Worm (Caenorhabditis elegans) whole organism, L2 larva: ENCODE data around the gene rle-1.

Source experiments
- F13H6.1 ChIP-seq: sonication (generic microtip); optimal IDR thresholded peaks from 2 replicates; lab custom pipeline; 2016; ENCODE audit warnings: missing genetic modification characterization, missing compliant biosample characterization
- R02D3.7 ChIP-seq: fragments of 150-350 bp; optimal IDR thresholded peaks from 2 replicates; lab custom pipeline; 2014; ENCODE audit warnings: missing biosample characterization, missing genetic modification characterization
- Y55F3AM.14 ChIP-seq: fragments of 200-800 bp; sonication (Bioruptor generic); optimal IDR thresholded peaks from 2 replicates; lab custom pipeline; 2018; ENCODE audit warnings: mild to moderate bottlenecking, missing genetic modification characterization, missing compliant biosample characterization
- ZK546.5 ChIP-seq: sonication (generic microtip); optimal IDR thresholded peaks from 2 replicates; lab custom pipeline; 2017; ENCODE audit warnings: missing biosample characterization, missing genetic modification characterization
- alr-1 ChIP-seq: fragments of 150-350 bp; optimal IDR thresholded peaks from 2 replicates; lab custom pipeline; 2014; ENCODE audit warnings: missing biosample characterization, missing genetic modification characterization
- aly-2 ChIP-seq: fragments of 150-350 bp; optimal IDR thresholded peaks from 2 replicates; lab custom pipeline; 2014; ENCODE audit warnings: missing biosample characterization, missing genetic modification characterization
- ceh-16 ChIP-seq: fragments of 150-350 bp; optimal IDR thresholded peaks from 2 replicates; lab custom pipeline; 2014; ENCODE audit warnings: missing biosample characterization, missing genetic modification characterization
- ceh-82 ChIP-seq: fragments of 150-350 bp; optimal IDR thresholded peaks from 2 replicates; lab custom pipeline; 2014; ENCODE audit warnings: missing biosample characterization, missing genetic modification characterization
- dmd-4 ChIP-seq: sonication (generic microtip); optimal IDR thresholded peaks from 2 replicates; lab custom pipeline; 2017; ENCODE audit warnings: missing biosample characterization, missing genetic modification characterization
- elt-1 ChIP-seq: fragments of 150-350 bp; optimal IDR thresholded peaks from 2 replicates; lab custom pipeline; 2014; ENCODE audit warnings: missing biosample characterization, missing genetic modification characterization
- elt-3 ChIP-seq: sonication (generic microtip); optimal IDR thresholded peaks from 2 replicates; lab custom pipeline; 2017; ENCODE audit warnings: missing biosample characterization, missing genetic modification characterization
- fos-1 ChIP-seq: fragments of 150-350 bp; optimal IDR thresholded peaks from 2 replicates; lab custom pipeline; 2014; ENCODE audit warnings: missing biosample characterization, missing genetic modification characterization
- lin-39 ChIP-seq: fragments of 150-350 bp; optimal IDR thresholded peaks from 2 replicates; lab custom pipeline; 2014; ENCODE audit warnings: missing biosample characterization, missing genetic modification reagents, missing genetic modification characterization
- mbf-1 ChIP-seq: sonication (generic microtip); optimal IDR thresholded peaks from 2 replicates; lab custom pipeline; 2017; ENCODE audit warnings: missing biosample characterization, missing genetic modification characterization
- mdl-1 ChIP-seq, 2 experiments: fragments of 150-350 bp in 1 of 2; sonication (generic microtip) in 1 of 2; optimal IDR thresholded peaks; 2 replicates each; lab custom pipeline; 2017; ENCODE audit warnings: missing biosample characterization in 2 of 2, missing genetic modification characterization in 2 of 2
- nhr-11 ChIP-seq: fragments of 150-350 bp; optimal IDR thresholded peaks from 2 replicates; lab custom pipeline; 2014; ENCODE audit warnings: missing biosample characterization, missing genetic modification characterization
- nhr-21 ChIP-seq: fragments of 150-350 bp; optimal IDR thresholded peaks from 2 replicates; lab custom pipeline; 2014; ENCODE audit warnings: missing biosample characterization, missing genetic modification characterization
- nhr-23 ChIP-seq: fragments of 150-350 bp; optimal IDR thresholded peaks from 2 replicates; lab custom pipeline; 2014; ENCODE audit warnings: missing biosample characterization, missing genetic modification reagents, missing genetic modification characterization
- nhr-237 ChIP-seq: fragments of 150-350 bp; optimal IDR thresholded peaks from 2 replicates; lab custom pipeline; 2014; ENCODE audit warnings: missing biosample characterization, missing genetic modification characterization
- nhr-25 ChIP-seq: fragments of 150-350 bp; sonication (generic microtip); optimal IDR thresholded peaks from 3 replicates; lab custom pipeline; 2014; ENCODE audit warnings: missing biosample characterization, missing genetic modification characterization
- nhr-6 ChIP-seq: fragments of 150-350 bp; optimal IDR thresholded peaks from 2 replicates; lab custom pipeline; 2014; ENCODE audit warnings: missing biosample characterization, missing genetic modification characterization
- nhr-77 ChIP-seq: fragments of 150-350 bp; optimal IDR thresholded peaks from 2 replicates; lab custom pipeline; 2014; ENCODE audit warnings: missing biosample characterization, missing genetic modification characterization
- sem-4 ChIP-seq: fragments of 150-350 bp; optimal IDR thresholded peaks from 2 replicates; lab custom pipeline; 2014; ENCODE audit warnings: missing biosample characterization, missing genetic modification reagents, missing genetic modification characterization
- skn-1 ChIP-seq: sonication (generic microtip); optimal IDR thresholded peaks from 2 replicates; lab custom pipeline; 2017; ENCODE audit warnings: missing biosample characterization, missing genetic modification characterization
- sma-3 ChIP-seq: sonication (generic microtip); optimal IDR thresholded peaks from 2 replicates; lab custom pipeline; 2016; ENCODE audit warnings: missing genetic modification reagents, missing genetic modification characterization, missing compliant biosample characterization
- sma-9 ChIP-seq, 2 experiments: fragments of 150-350 bp in 1 of 2; sonication (generic microtip) in 1 of 2; optimal IDR thresholded peaks; 2 replicates each; lab custom pipeline; 2014 to 2016; ENCODE audit warnings: missing genetic modification characterization in 2 of 2, mild to moderate bottlenecking in 1 of 2, missing biosample characterization in 1 of 2, missing compliant biosample characterization in 1 of 2, missing genetic modification reagents in 1 of 2, moderate library complexity in 1 of 2
- unc-62 ChIP-seq: fragments of 150-350 bp; optimal IDR thresholded peaks from 2 replicates; lab custom pipeline; 2014; ENCODE audit warnings: missing biosample characterization, missing genetic modification reagents, missing genetic modification characterization
- zag-1 ChIP-seq: fragments of 150-350 bp; optimal IDR thresholded peaks from 2 replicates; lab custom pipeline; 2014; ENCODE audit warnings: missing biosample characterization, missing genetic modification characterization
- ztf-1 ChIP-seq: fragments of 200-800 bp; sonication (Bioruptor generic); conservative IDR thresholded peaks from 2 replicates; pipeline ENCODE4 v1.3.6; 2022; ENCODE audit warnings: missing genetic modification characterization, missing compliant biosample characterization
- ztf-11 ChIP-seq: sonication (generic microtip); optimal IDR thresholded peaks from 2 replicates; lab custom pipeline; 2017; ENCODE audit warnings: missing biosample characterization, missing genetic modification characterization
- ztf-4 ChIP-seq: fragments of 150-350 bp; optimal IDR thresholded peaks from 2 replicates; lab custom pipeline; 2014; ENCODE audit warnings: missing biosample characterization, missing genetic modification characterization

rle-1 gene

ce11 chrIII:10947155-10947554 is 11.1 kb downstream of the rle-1 start, which contains the start of gene strd-1:
TSS of gene strd-1 (plus strand) at chrIII:10947455.
- TF ChIP-seq unc-62 (GFP tag; lab: Kevin White, UChicago) (no peak), mdl-1 (tag; optimal IDR thresholded peaks at IDR 0.05; lab: Kevin White, UChicago) (no peak), ztf-11 (tag; lab: Kevin White, UChicago) (no peak), alr-1 (tag; lab: Kevin White, UChicago) (no peak), nhr-23 (no peak), zag-1 (no peak), ztf-1 (GFP tag; lab: Robert Waterston, UW) (no peak), ceh-16 (tag; lab: Kevin White, UChicago) (no peak), elt-3 (tag; lab: Kevin White, UChicago) (no peak), nhr-77 (no peak), ZK546.5 (tag; lab: Kevin White, UChicago) (no peak), nhr-6 (no peak), nhr-237 (tag; lab: Kevin White, UChicago) (no peak)

ce11 chrIII:10951713-10952112 is 15.7 kb downstream of the rle-1 start:
- no peak for TF ChIP-seq nhr-25
- TF ChIP-seq fos-1 (tag; lab: Kevin White, UChicago) = no peak
- TF ChIP-seq F13H6.1 = no peak
- no peak for TF ChIP-seq alr-1 (tag; lab: Kevin White, UChicago)
- no peak for TF ChIP-seq elt-3 (tag; lab: Kevin White, UChicago)
- no peak for TF ChIP-seq sem-4 (tag; lab: Kevin White, UChicago)

ce11 chrIII:10953160-10953559 is 17.1 kb downstream of the rle-1 start, which contains the start of gene zig-5:
TSS of gene zig-5 (minus strand) at chrIII:10953508.
- no peak for TF ChIP-seq ztf-4 (tag; lab: Kevin White, UChicago)

ce11 chrIII:10957236-10957635 is 21.2 kb downstream of the rle-1 start:
- TF ChIP-seq sma-3 = no peak
- TF ChIP-seq nhr-11 = no peak
- TF ChIP-seq nhr-77 = no peak
- no peak for TF ChIP-seq ztf-11 (tag; lab: Kevin White, UChicago)
- no peak for TF ChIP-seq ceh-16 (tag; lab: Kevin White, UChicago)
- TF ChIP-seq mdl-1 (tag; optimal IDR thresholded peaks at IDR 0.05; lab: Kevin White, UChicago) = no peak
- TF ChIP-seq fos-1 (tag; lab: Kevin White, UChicago) = no peak
- no peak for TF ChIP-seq nhr-237 (tag; lab: Kevin White, UChicago)
- TF ChIP-seq aly-2 (tag; lab: Kevin White, UChicago) = no peak
- TF ChIP-seq elt-1 (tag; lab: Kevin White, UChicago) = no peak
- no peak for TF ChIP-seq F13H6.1
- TF ChIP-seq alr-1 (tag; lab: Kevin White, UChicago) = no peak
- TF ChIP-seq sem-4 (tag; lab: Kevin White, UChicago) = no peak
- no peak for TF ChIP-seq ceh-82 (tag; lab: Kevin White, UChicago)
- TF ChIP-seq dmd-4 (tag; lab: Kevin White, UChicago) = no peak
- TF ChIP-seq sma-9 (GFP tag; optimal IDR thresholded peaks at IDR 0.05; lab: Kevin White, UChicago) = no peak
- no peak for TF ChIP-seq sma-9 (tag; optimal IDR thresholded peaks at IDR 0.05; lab: Kevin White, UChicago)
- no peak for TF ChIP-seq Y55F3AM.14 (GFP tag; lab: Kevin White, UChicago)
- no peak for TF ChIP-seq mbf-1

- TF ChIP-seq nhr-25 (no peak), lin-39 (tag; lab: Kevin White, UChicago) (no peak), Y55F3AM.14 (GFP tag; lab: Kevin White, UChicago) (no peak), nhr-237 (tag; lab: Kevin White, UChicago) (no peak), skn-1 (no peak)
- TF ChIP-seq, all 48 proteins: peak for 0
Observed at ce11 chrIII:10957710-10958109, 21.7 kb downstream of the rle-1 start.

- TF ChIP-seq R02D3.7 (no peak), Y55F3AM.14 (GFP tag; lab: Kevin White, UChicago) (no peak), zag-1 (no peak), nhr-21 (no peak), ztf-4 (tag; lab: Kevin White, UChicago) (no peak)
Observed at ce11 chrIII:10960387-10960786, 24.3 kb downstream of the rle-1 start.
